Worm (Caenorhabditis elegans) whole organism, late embryonic: ENCODE data around the gene T05C12.1.

Source experiments
- C08G9.2 ChIP-seq: sonication (generic microtip); optimal IDR thresholded peaks from 2 replicates; lab custom pipeline; 2016; ENCODE audit warnings: mild to moderate bottlenecking, missing genetic modification characterization, moderate library complexity, missing compliant biosample characterization
- C38D4.7 ChIP-seq: fragments of 200-800 bp; sonication (Bioruptor generic); optimal IDR thresholded peaks from 2 replicates; lab custom pipeline; 2018; ENCODE audit warnings: mild to moderate bottlenecking, missing genetic modification characterization, moderate library complexity, missing compliant biosample characterization
- F13H6.1 ChIP-seq: sonication (generic microtip); optimal IDR thresholded peaks from 2 replicates; lab custom pipeline; 2016; ENCODE audit warnings: missing genetic modification characterization, missing compliant biosample characterization
- K02D7.2 ChIP-seq: sonication (generic microtip); optimal IDR thresholded peaks from 2 replicates; lab custom pipeline; 2017; ENCODE audit warnings: mild to moderate bottlenecking, missing genetic modification characterization, missing compliant biosample characterization
- T23F11.4 ChIP-seq: fragments of 200-800 bp; sonication (Bioruptor generic); optimal IDR thresholded peaks from 2 replicates; lab custom pipeline; 2018; ENCODE audit warnings: mild to moderate bottlenecking, missing genetic modification characterization, missing compliant biosample characterization
- ahr-1 ChIP-seq: sonication (generic microtip); optimal IDR thresholded peaks from 2 replicates; lab custom pipeline; 2016; ENCODE audit warnings: missing genetic modification characterization, missing compliant biosample characterization
- ama-1 ChIP-seq: fragments of 150-350 bp; optimal IDR thresholded peaks from 2 replicates; lab custom pipeline; 2014
- ceh-14 ChIP-seq: sonication (generic microtip); optimal IDR thresholded peaks from 2 replicates; lab custom pipeline; 2016; ENCODE audit warnings: missing genotype, missing genetic modification characterization, missing compliant biosample characterization
- ceh-18 ChIP-seq: sonication (generic microtip); optimal IDR thresholded peaks from 2 replicates; lab custom pipeline; 2016; ENCODE audit warnings: missing genetic modification characterization, missing compliant biosample characterization
- ceh-19 ChIP-seq: fragments of 200-800 bp; sonication (Bioruptor generic); optimal IDR thresholded peaks from 2 replicates; lab custom pipeline; 2018; ENCODE audit warnings: mild to moderate bottlenecking, missing genetic modification characterization, missing compliant biosample characterization
- ceh-2 ChIP-seq: sonication (generic microtip); optimal IDR thresholded peaks from 2 replicates; lab custom pipeline; 2016; ENCODE audit warnings: missing genotype, missing genetic modification characterization, missing compliant biosample characterization
- ceh-9 ChIP-seq: sonication (generic microtip); optimal IDR thresholded peaks from 2 replicates; lab custom pipeline; 2016; ENCODE audit warnings: mild to moderate bottlenecking, missing genetic modification characterization, inconsistent platforms, missing compliant biosample characterization
- che-1 ChIP-seq: sonication (generic microtip); optimal IDR thresholded peaks from 2 replicates; lab custom pipeline; 2016; ENCODE audit warnings: mild to moderate bottlenecking, missing genetic modification characterization, missing compliant biosample characterization
- dmd-4 ChIP-seq: sonication (generic microtip); optimal IDR thresholded peaks from 2 replicates; lab custom pipeline; 2016; ENCODE audit warnings: borderline replicate concordance, missing genetic modification characterization, missing compliant biosample characterization
- dve-1 ChIP-seq: sonication (generic microtip); optimal IDR thresholded peaks from 2 replicates; lab custom pipeline; 2017; ENCODE audit warnings: antibody characterized with exemption, mild to moderate bottlenecking, missing genetic modification characterization, missing compliant biosample characterization
- elt-2 ChIP-seq: sonication (generic microtip); optimal IDR thresholded peaks from 2 replicates; lab custom pipeline; 2016; ENCODE audit warnings: missing genetic modification reagents, missing genetic modification characterization, missing compliant biosample characterization
- ets-4 ChIP-seq: sonication (generic microtip); optimal IDR thresholded peaks from 2 replicates; lab custom pipeline; 2016; ENCODE audit warnings: missing genetic modification characterization, missing compliant biosample characterization
- eyg-1 ChIP-seq: sonication (generic microtip); optimal IDR thresholded peaks from 2 replicates; lab custom pipeline; 2016; ENCODE audit warnings: missing genotype, missing genetic modification characterization, missing compliant biosample characterization
- fax-1 ChIP-seq: sonication (generic microtip); optimal IDR thresholded peaks from 2 replicates; lab custom pipeline; 2016; ENCODE audit warnings: missing genotype, missing genetic modification characterization, missing compliant biosample characterization
- gmeb-2 ChIP-seq: sonication (generic microtip); optimal IDR thresholded peaks from 2 replicates; lab custom pipeline; 2016; ENCODE audit warnings: missing genetic modification characterization, inconsistent platforms, missing compliant biosample characterization
- hlh-30 ChIP-seq: sonication (generic microtip); optimal IDR thresholded peaks from 2 replicates; lab custom pipeline; 2017; ENCODE audit warnings: antibody characterized with exemption, missing genetic modification characterization, missing compliant biosample characterization; ENCODE audit not compliant: insufficient read depth
- lim-6 ChIP-seq: sonication (generic microtip); optimal IDR thresholded peaks from 2 replicates; lab custom pipeline; 2016; ENCODE audit warnings: missing genetic modification characterization, missing compliant biosample characterization
- lin-11 ChIP-seq: fragments of 200-800 bp; sonication (Bioruptor generic); optimal IDR thresholded peaks from 2 replicates; lab custom pipeline; 2018; ENCODE audit warnings: mild to moderate bottlenecking, missing genetic modification characterization, missing compliant biosample characterization
- madf-2 ChIP-seq: sonication (generic microtip); optimal IDR thresholded peaks from 2 replicates; lab custom pipeline; 2017; ENCODE audit warnings: missing genetic modification characterization, missing compliant biosample characterization
- mec-3 ChIP-seq: sonication (generic microtip); optimal IDR thresholded peaks from 2 replicates; lab custom pipeline; 2016; ENCODE audit warnings: borderline replicate concordance, missing genetic modification characterization, missing compliant biosample characterization
- nfya-1 ChIP-seq: sonication (generic microtip); optimal IDR thresholded peaks from 2 replicates; lab custom pipeline; 2017; ENCODE audit warnings: missing genetic modification characterization, mild to moderate bottlenecking, missing compliant biosample characterization, antibody characterized with exemption, moderate library complexity
- pag-3 ChIP-seq: sonication (generic microtip); optimal IDR thresholded peaks from 2 replicates; lab custom pipeline; 2016; ENCODE audit warnings: missing compliant biosample characterization, missing genetic modification characterization, borderline replicate concordance
- pat-9 ChIP-seq: fragments of 200-800 bp; sonication (Bioruptor generic); optimal IDR thresholded peaks from 2 replicates; lab custom pipeline; 2018; ENCODE audit warnings: mild to moderate bottlenecking, missing genetic modification characterization, moderate library complexity, missing compliant biosample characterization
- pha-4 ChIP-seq: fragments of 150-350 bp; optimal IDR thresholded peaks from 2 replicates; lab custom pipeline; 2018; ENCODE audit warnings: missing biosample characterization, missing genetic modification reagents, missing genetic modification characterization
- ref-2 ChIP-seq: sonication (generic microtip); optimal IDR thresholded peaks from 2 replicates; lab custom pipeline; 2016; ENCODE audit warnings: missing genetic modification characterization, missing compliant biosample characterization
- sox-2 ChIP-seq: fragments of 200-800 bp; sonication (Bioruptor generic); IDR thresholded peaks from 2 replicates; pipeline ENCODE4 v1.3.6; 2022; ENCODE audit warnings: missing genetic modification reagents, missing genetic modification characterization, missing compliant biosample characterization
- sox-4 ChIP-seq: sonication (generic microtip); optimal IDR thresholded peaks from 2 replicates; lab custom pipeline; 2017; ENCODE audit warnings: mild to moderate bottlenecking, missing genetic modification characterization, inconsistent platforms, missing compliant biosample characterization
- syd-9 ChIP-seq: sonication (generic microtip); optimal IDR thresholded peaks from 2 replicates; lab custom pipeline; 2016; ENCODE audit warnings: mild to moderate bottlenecking, missing genetic modification characterization, moderate library complexity, missing compliant biosample characterization
- tbx-2 ChIP-seq: sonication (generic microtip); optimal IDR thresholded peaks from 2 replicates; lab custom pipeline; 2016; ENCODE audit warnings: missing genetic modification characterization, missing compliant biosample characterization
- unc-3 ChIP-seq, 2 experiments: fragments of 200-800 bp in 1 of 2; sonication (Bioruptor generic) in 1 of 2; sonication (generic microtip) in 1 of 2; conservative IDR thresholded peaks in 1 of 2; optimal IDR thresholded peaks in 1 of 2; 2 replicates each; pipeline versions ENCODE4 v1.3.6 to Lab custom; 2016 to 2022; ENCODE audit warnings: missing compliant biosample characterization in 2 of 2, missing genetic modification characterization in 2 of 2, missing genetic modification reagents in 1 of 2
- unc-42 ChIP-seq: sonication (generic microtip); optimal IDR thresholded peaks from 2 replicates; lab custom pipeline; 2016; ENCODE audit warnings: missing genotype, missing genetic modification characterization, missing compliant biosample characterization
- unc-55 ChIP-seq: sonication (generic microtip); optimal IDR thresholded peaks from 2 replicates; lab custom pipeline; 2017; ENCODE audit warnings: missing biosample characterization, missing genetic modification reagents, missing genetic modification characterization

The T05C12.1 gene

DNA sequence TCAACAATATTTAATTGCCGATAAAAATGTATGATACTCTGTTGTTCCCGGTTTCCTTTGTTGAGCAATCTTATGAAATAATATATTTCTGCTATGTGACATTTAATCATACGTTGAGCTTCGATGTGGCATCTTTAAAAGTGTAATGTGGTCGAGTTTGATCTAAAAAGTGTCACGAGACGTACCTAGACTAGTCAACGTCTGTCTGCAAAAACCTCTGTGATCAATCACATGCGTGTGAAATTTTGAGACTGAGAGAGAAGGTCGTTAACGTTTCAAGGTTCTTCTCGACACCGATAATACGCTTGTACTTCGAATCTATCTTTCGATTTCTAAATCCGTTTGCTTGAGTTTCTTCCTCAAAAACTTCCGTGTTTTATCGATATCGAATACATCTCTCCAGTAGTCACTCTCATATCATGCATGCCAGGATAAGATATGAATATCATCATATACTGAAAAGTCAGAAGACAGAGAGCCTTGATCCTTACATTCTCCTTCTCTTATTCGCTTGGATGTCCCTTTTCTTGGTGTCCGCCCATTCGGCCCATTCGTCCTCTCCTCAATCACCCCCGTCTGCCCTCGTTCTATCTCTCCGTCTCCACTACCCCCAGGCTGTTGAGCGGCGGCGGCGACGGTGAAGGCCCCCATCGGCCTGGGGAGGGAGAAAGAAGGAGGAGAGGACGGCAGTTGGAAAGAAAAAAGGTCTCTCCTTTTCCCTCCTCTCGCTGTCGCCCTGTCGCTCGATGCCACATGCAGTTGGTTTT lies 45.0 kb upstream of the T05C12.1 start (continued):
- TF ChIP-seq ama-1 (no peak), dmd-4 (tag; lab: Kevin White, UChicago) (no peak), ceh-14 (tag; lab: Kevin White, UChicago) (peak; percentile 30), pat-9 (tag; lab: Kevin White, UChicago) (no peak), lim-6 (tag; lab: Kevin White, UChicago) (no peak), eyg-1 (tag; lab: Kevin White, UChicago) (no peak), C38D4.7 (GFP tag; lab: Kevin White, UChicago) (peak; percentile 28), C08G9.2 (peak; percentile 31), ahr-1 (tag; lab: Kevin White, UChicago) (no peak), unc-3 (GFP tag; conservative IDR thresholded peaks at IDR 0.05; lab: Robert Waterston, UW) (no peak), unc-3 (tag; optimal IDR thresholded peaks at IDR 0.05; lab: Kevin White, UChicago) (no peak), unc-42 (tag; lab: Kevin White, UChicago) (peak; percentile 1), gmeb-2 (tag; lab: Kevin White, UChicago) (no peak), ets-4 (tag; lab: Kevin White, UChicago) (no peak), tbx-2 (tag; lab: Kevin White, UChicago) (peak; percentile 40), ceh-2 (tag; lab: Kevin White, UChicago) (no peak), hlh-30 (tag; lab: Kevin White, UChicago) (peak; percentile 10), F13H6.1 (tag; lab: Kevin White, UChicago) (peak; percentile 19), ceh-19 (GFP tag; lab: Kevin White, UChicago) (no peak), che-1 (tag; lab: Kevin White, UChicago) (peak; percentile 57), syd-9 (tag; lab: Kevin White, UChicago) (peak; percentile 70), madf-2 (tag; lab: Kevin White, UChicago) (no peak), mec-3 (tag; lab: Kevin White, UChicago) (peak; percentile 43), sox-2 (GFP tag; lab: Robert Waterston, UW) (no peak), dve-1 (tag; lab: Kevin White, UChicago) (no peak), nfya-1 (tag; lab: Kevin White, UChicago) (peak; percentile 67), K02D7.2 (tag; lab: Kevin White, UChicago) (no peak), ceh-18 (peak; percentile 58), pag-3 (no peak), elt-2 (tag; lab: Kevin White, UChicago) (no peak), lin-11 (tag; lab: Kevin White, UChicago) (peak; percentile 33)

DNA sequence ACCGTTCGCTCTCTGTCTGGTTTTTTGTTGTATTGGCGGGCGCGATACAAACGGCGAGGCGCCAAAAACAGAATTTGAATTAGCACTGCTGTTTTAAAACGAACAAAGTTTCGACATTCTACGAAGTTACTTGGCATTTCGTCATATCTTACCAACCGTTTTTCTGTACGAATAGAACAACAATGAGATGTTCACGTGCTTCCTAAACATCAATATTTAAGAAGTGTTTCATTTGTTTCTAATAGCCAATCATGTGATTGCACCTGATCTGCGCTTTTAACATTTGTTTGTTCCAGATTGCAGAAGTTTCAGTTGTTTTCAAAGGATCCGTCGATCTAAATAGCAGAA lies 44.5 kb upstream of the T05C12.1 start:
- TF ChIP-seq C38D4.7 (GFP tag; lab: Kevin White, UChicago) (no peak), ceh-9 (tag; lab: Kevin White, UChicago) (no peak), fax-1 (tag; lab: Kevin White, UChicago) (no peak), pha-4 (tag; lab: Kevin White, UChicago) (no peak), C08G9.2 (no peak), T23F11.4 (GFP tag; lab: Kevin White, UChicago) (no peak), sox-4 (tag; lab: Kevin White, UChicago) (no peak), ceh-2 (tag; lab: Kevin White, UChicago) (no peak), dmd-4 (tag; lab: Kevin White, UChicago) (no peak), K02D7.2 (tag; lab: Kevin White, UChicago) (no peak), unc-3 (GFP tag; conservative IDR thresholded peaks at IDR 0.05; lab: Robert Waterston, UW) (no peak), unc-3 (tag; optimal IDR thresholded peaks at IDR 0.05; lab: Kevin White, UChicago) (no peak), dve-1 (tag; lab: Kevin White, UChicago) (no peak), ref-2 (tag; lab: Kevin White, UChicago) (no peak), elt-2 (tag; lab: Kevin White, UChicago) (no peak), unc-55 (GFP tag; lab: Kevin White, UChicago) (no peak)
